Worm (Caenorhabditis elegans): ENCODE data around the gene hrde-1.

- no peak for TF ChIP-seq elt-3 (tag; optimal IDR thresholded peaks at IDR 0.05)
- TF ChIP-seq rnt-1 (tag; optimal IDR thresholded peaks at IDR 0.05), result no peak
- no peak for TF ChIP-seq xbp-1 (tag; optimal IDR thresholded peaks at IDR 0.05)
- no peak for TF ChIP-seq sptf-1 (tag; optimal IDR thresholded peaks at IDR 0.05)
- TF ChIP-seq ces-1 (GFP tag; optimal IDR thresholded peaks at IDR 0.05), result no peak
- no peak for TF ChIP-seq nhr-11 (tag; optimal IDR thresholded peaks at IDR 0.05)
These were observed 29.0 kb upstream of the hrde-1 start for ce11 chrIII:4204964-4205363.

Measured in whole organism, L1 larva.